Worm (Caenorhabditis elegans): Measurements from ENCODE around the gene clec-150.
A peak's percentile ranks its signal among the peaks of the same experiment; 100 is the strongest.

clec-150 gene

DNA sequence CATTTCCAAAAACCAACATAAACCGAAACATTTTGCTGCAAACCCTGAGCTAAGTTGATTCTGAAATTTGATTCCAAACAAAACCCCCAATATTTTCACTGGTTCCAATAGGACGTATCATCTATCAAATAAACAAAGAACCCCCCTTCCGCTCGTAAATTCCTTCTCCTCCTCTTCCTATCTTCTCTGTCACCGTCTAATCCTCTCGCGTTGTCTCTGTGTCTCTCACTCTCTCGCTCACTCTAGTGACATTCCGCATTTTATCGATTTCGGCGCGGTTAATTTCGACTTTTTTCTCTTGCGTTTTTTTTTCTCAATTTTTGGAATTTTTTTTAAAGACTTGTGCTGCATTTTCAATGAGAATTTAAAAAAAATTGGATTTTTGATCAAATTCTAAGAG, 20.5 kb upstream of the clec-150 start (continued):
- no peak for TF ChIP-seq snpc-1.2 (GFP tag; IDR thresholded peaks at IDR 0.05)
- TF ChIP-seq zfp-2 (tag; optimal IDR thresholded peaks at IDR 0.05) = no peak
- no peak for TF ChIP-seq nhr-41 (GFP tag; IDR thresholded peaks at IDR 0.05)
- TF ChIP-seq nhr-76 (tag; optimal IDR thresholded peaks at IDR 0.05) = no peak
- TF ChIP-seq egl-27 (tag; optimal IDR thresholded peaks at IDR 0.05) = no peak
- TF ChIP-seq php-3 (GFP tag; IDR thresholded peaks at IDR 0.05) = no peak
- no peak for TF ChIP-seq ceh-20 (GFP tag; IDR thresholded peaks at IDR 0.05)
- TF ChIP-seq dpl-1 (GFP tag; optimal IDR thresholded peaks at IDR 0.05) = peak; percentile 15
- TF ChIP-seq pqm-1 (tag; optimal IDR thresholded peaks at IDR 0.05) = no peak
- no peak for TF ChIP-seq mxl-2 (GFP tag; conservative IDR thresholded peaks at IDR 0.05)
- TF ChIP-seq aly-2 (tag; optimal IDR thresholded peaks at IDR 0.05) = no peak
- TF ChIP-seq lin-29 (GFP tag; IDR thresholded peaks at IDR 0.05) = no peak
- no peak for TF ChIP-seq lsy-2 (tag; optimal IDR thresholded peaks at IDR 0.05)
- peak in 1 of 2 experiments; percentile 33 for TF ChIP-seq unc-62 (GFP tag; optimal IDR thresholded peaks at IDR 0.05 in 1 of 2)
- TF ChIP-seq unc-62 (tag; optimal IDR thresholded peaks at IDR 0.05) = no peak
- TF ChIP-seq hif-1 (tag; optimal IDR thresholded peaks at IDR 0.05) = no peak
- TF ChIP-seq ZK337.2 (GFP tag; IDR thresholded peaks at IDR 0.05) = no peak
- TF ChIP-seq mep-1 (tag; optimal IDR thresholded peaks at IDR 0.05) = no peak
- no peak for TF ChIP-seq unc-130 (GFP tag; optimal IDR thresholded peaks at IDR 0.05)
- peak; percentile 43 for TF ChIP-seq hlh-30 (tag; optimal IDR thresholded peaks at IDR 0.05; ENCODE audit: insufficient read depth)
- no peak for TF ChIP-seq set-16 (GFP tag; IDR thresholded peaks at IDR 0.05)
- TF ChIP-seq nhr-77 (tag; optimal IDR thresholded peaks at IDR 0.05) = no peak
- peak; percentile 28 for TF ChIP-seq mes-2 (tag; optimal IDR thresholded peaks at IDR 0.05; ENCODE audit: poor library complexity, severe bottlenecking)
- TF ChIP-seq mxl-3 (GFP tag; optimal IDR thresholded peaks at IDR 0.05) = no peak
- peak; percentile 28 for TF ChIP-seq nhr-28 (tag; optimal IDR thresholded peaks at IDR 0.05)
- TF ChIP-seq mdt-29 (GFP tag; IDR thresholded peaks at IDR 0.05) = no peak
- TF ChIP-seq T26A8.4 (GFP tag; IDR thresholded peaks at IDR 0.05) = no peak

DNA sequence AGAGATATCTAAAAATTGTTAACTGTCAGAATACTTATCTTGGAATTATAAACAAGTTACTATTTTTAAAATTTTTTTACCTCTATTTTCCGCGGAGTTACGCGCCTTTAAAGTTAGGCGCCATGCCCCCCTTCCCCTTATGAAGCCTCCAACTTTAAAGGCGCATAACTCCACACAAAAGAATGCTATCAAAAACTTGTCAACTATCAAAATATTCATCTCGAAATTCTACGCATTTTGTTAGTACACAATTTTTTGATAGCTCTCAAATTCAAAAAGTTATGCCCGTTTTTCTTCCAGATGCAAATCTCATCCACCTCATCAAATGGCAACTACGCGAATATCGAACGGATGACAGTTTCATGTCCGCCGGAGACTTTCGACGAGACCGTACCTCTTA, 19.5 kb upstream of the clec-150 start, which contains the start of gene tbc-10:
TSS of gene tbc-10 (plus strand) at position 301 of the 400 bp plus-strand sequence.
- TF ChIP-seq hlh-11 (tag; optimal IDR thresholded peaks at IDR 0.05) (no peak), Y5F2A.4 (GFP tag; optimal IDR thresholded peaks at IDR 0.05) (no peak), snpc-1.2 (GFP tag; IDR thresholded peaks at IDR 0.05) (no peak), nhr-102 (tag; optimal IDR thresholded peaks at IDR 0.05) (no peak), nhr-41 (GFP tag; IDR thresholded peaks at IDR 0.05) (no peak), dmd-8 (GFP tag; IDR thresholded peaks at IDR 0.05) (no peak), hmg-1.1 (GFP tag; IDR thresholded peaks at IDR 0.05) (no peak), F44E2.7 (GFP tag; IDR thresholded peaks at IDR 0.05) (no peak), aly-2 (tag; optimal IDR thresholded peaks at IDR 0.05) (no peak), nhr-42 (GFP tag; IDR thresholded peaks at IDR 0.05) (no peak), T20F7.1 (GFP tag; optimal IDR thresholded peaks at IDR 0.05) (no peak)

DNA sequence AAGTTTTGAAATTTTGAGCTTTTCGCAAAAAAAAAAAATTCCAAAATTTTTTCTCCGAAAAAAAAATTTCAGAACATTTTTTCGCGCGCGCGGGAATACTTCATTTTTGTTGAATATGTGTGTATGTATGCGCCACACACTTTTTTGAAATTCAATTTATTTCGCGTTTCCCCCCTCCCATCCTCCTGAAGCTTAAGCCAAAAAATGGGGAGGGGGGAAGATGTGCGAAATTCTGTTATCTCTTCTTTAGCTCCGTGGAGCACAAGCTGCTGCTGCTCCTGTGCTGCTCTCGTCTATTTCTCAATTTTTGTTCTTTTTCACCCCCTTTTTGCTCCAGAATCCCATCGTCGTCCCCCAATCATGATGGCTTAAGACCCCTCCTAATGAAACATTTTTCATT, 12.9 kb upstream of the clec-150 start:
- TF ChIP-seq lin-29 (GFP tag; IDR thresholded peaks at IDR 0.05) (no peak), hlh-30 (tag; optimal IDR thresholded peaks at IDR 0.05; ENCODE audit: insufficient read depth) (no peak), php-3 (GFP tag; IDR thresholded peaks at IDR 0.05) (no peak), mxl-2 (GFP tag; conservative IDR thresholded peaks at IDR 0.05) (no peak), egl-43 (GFP tag; IDR thresholded peaks at IDR 0.05) (no peak), ztf-7 (tag; optimal IDR thresholded peaks at IDR 0.05) (no peak), ces-1 (GFP tag; optimal IDR thresholded peaks at IDR 0.05) (peak; percentile 68), attf-4 (tag; optimal IDR thresholded peaks at IDR 0.05) (no peak), mxl-3 (GFP tag; optimal IDR thresholded peaks at IDR 0.05) (no peak), madf-9 (GFP tag; conservative IDR thresholded peaks at IDR 0.05) (no peak), ctbp-1 (GFP tag; IDR thresholded peaks at IDR 0.05) (peak; percentile 32; the same call in 1 of the 2 replicates), nhr-42 (GFP tag; IDR thresholded peaks at IDR 0.05) (no peak), cey-2 (tag; optimal IDR thresholded peaks at IDR 0.05; ENCODE audit: borderline replicate concordance, insufficient read depth) (no peak), jun-1 (tag; optimal IDR thresholded peaks at IDR 0.05) (no peak), Y48G9A.11 (GFP tag; IDR thresholded peaks at IDR 0.05) (no peak), snpc-4 (tag; optimal IDR thresholded peaks at IDR 0.05) (no peak), spr-1 (tag; optimal IDR thresholded peaks at IDR 0.05) (no peak), rbr-2 (tag; optimal IDR thresholded peaks at IDR 0.05) (no peak), mep-1 (tag; optimal IDR thresholded peaks at IDR 0.05) (no peak), nhr-77 (tag; optimal IDR thresholded peaks at IDR 0.05) (no peak), ceh-62 (tag; optimal IDR thresholded peaks at IDR 0.05) (no peak), fkh-10 (GFP tag; optimal IDR thresholded peaks at IDR 0.05) (peak; percentile 42)
